Fruit fly (Drosophila melanogaster) whole organism: ENCODE measurements around the gene Acp62F.

Experiments used
- CG8478 ChIP-seq: fragments of >200 bp; optimal IDR thresholded peaks from 2 replicates; lab custom pipeline; 2018; ENCODE audit warnings: inconsistent platforms
- Dll ChIP-seq: fragments of >200 bp; optimal IDR thresholded peaks from 2 replicates; lab custom pipeline; 2017
- EcR ChIP-seq, 2 experiments: fragments of >200 bp; optimal IDR thresholded peaks; 2 replicates each; lab custom pipeline; 2017; ENCODE audit warnings: missing biosample characterization in 2 of 2, missing genetic modification characterization in 2 of 2, missing genetic modification reagents in 2 of 2
- pan ChIP-seq: fragments of >200 bp; optimal IDR thresholded peaks from 2 replicates; lab custom pipeline; 2017
- psq ChIP-seq: fragments of >200 bp; optimal IDR thresholded peaks from 2 replicates; lab custom pipeline; 2017
- usp ChIP-seq: fragments of >200 bp; optimal IDR thresholded peaks from 2 replicates; lab custom pipeline; 2017; ENCODE audit warnings: missing biosample characterization, missing genetic modification characterization, mixed read lengths

The Acp62F gene

DNA sequence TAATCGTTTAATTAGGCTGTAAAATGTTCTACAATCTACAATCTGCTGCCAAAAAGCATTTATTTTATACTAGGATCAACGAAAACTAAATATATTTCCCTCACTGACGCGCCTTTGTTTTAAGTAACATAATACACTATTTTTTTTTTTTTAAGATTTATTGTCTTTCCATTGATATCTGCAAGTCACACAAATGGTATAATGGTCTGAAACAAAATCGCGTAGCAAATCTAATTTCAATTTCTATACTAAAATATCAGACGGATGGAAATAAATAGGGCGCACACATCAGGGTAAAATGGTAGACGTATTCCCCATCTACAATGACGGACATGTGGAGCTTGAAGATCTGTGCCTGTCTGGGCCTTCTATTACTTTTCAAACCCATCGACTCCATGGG is at the start of gene Acp62F:
Gene Acp62F (plus strand): TSS at position 301 of the 400 bp plus-strand sequence.
- TF ChIP-seq Dll (lab: Kevin White, UChicago) (no peak), pan (lab: Kevin White, UChicago) (no peak), EcR (GFP tag; optimal IDR thresholded peaks at IDR 0.05; lab: Kevin White, UChicago) (no peak), psq (lab: Kevin White, UChicago) (no peak), CG8478 (lab: Kevin White, UChicago) (no peak), usp (GFP tag; lab: Kevin White, UChicago) (no peak)

dm6 chr3L:2702474-2702873 is 37.1 kb upstream of the Acp62F start:
- no peak for TF ChIP-seq EcR (GFP tag; optimal IDR thresholded peaks at IDR 0.05; lab: Kevin White, UChicago)
- TF ChIP-seq CG8478 (lab: Kevin White, UChicago): no peak
- TF ChIP-seq Dll (lab: Kevin White, UChicago): no peak
- no peak for TF ChIP-seq pan (lab: Kevin White, UChicago)
- no peak for TF ChIP-seq usp (GFP tag; lab: Kevin White, UChicago)
- no peak for TF ChIP-seq psq (lab: Kevin White, UChicago)

DNA sequence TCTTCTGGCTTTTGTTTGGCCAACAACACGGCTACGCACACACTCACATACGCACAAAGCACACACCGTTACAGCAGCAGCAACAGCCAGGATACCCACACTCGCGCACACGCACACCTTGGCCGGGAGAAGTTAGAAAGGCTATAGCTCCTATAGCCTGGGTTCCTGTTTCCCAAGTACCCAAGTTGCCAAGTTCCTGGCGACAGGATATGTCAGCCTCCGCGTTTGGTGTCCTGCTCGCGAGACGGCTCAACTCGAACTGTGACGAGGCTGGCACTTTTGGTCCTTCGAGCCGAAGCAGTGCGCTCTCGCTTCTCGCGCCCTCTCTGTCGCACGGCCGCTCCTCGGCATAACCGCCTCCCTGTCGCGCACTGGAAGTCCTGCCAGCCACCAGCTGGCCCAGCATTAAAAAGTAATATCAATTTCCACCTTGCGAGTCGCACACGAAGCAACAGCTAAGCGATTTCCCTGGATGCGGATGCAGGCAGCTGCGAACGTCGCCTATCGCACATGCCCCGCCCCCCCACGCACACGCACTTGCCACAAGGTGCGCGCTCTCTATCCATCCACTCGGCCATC is 28.0 kb upstream of the Acp62F start, which contains the start of gene Fife:
Gene Fife (minus strand): TSS at position 229 of the 579 bp plus-strand sequence.
- no peak for TF ChIP-seq CG8478 (lab: Kevin White, UChicago)
- no peak for TF ChIP-seq EcR (GFP tag; optimal IDR thresholded peaks at IDR 0.05; lab: Kevin White, UChicago)
- TF ChIP-seq psq (lab: Kevin White, UChicago): no peak
- TF ChIP-seq usp (GFP tag; lab: Kevin White, UChicago): no peak
- TF ChIP-seq Dll (lab: Kevin White, UChicago): no peak
- TF ChIP-seq pan (lab: Kevin White, UChicago): no peak

- TF ChIP-seq EcR (GFP tag; optimal IDR thresholded peaks at IDR 0.05; lab: Kevin White, UChicago) (no peak), Dll (lab: Kevin White, UChicago) (no peak), pan (lab: Kevin White, UChicago) (no peak), CG8478 (lab: Kevin White, UChicago) (no peak), psq (lab: Kevin White, UChicago) (no peak), usp (GFP tag; lab: Kevin White, UChicago) (no peak)
Measured at dm6 chr3L:2712598-2713216, 26.8 kb upstream of the Acp62F start.

dm6 chr3L:2727023-2727422 is 12.5 kb upstream of the Acp62F start:
- no peak for TF ChIP-seq CG8478 (lab: Kevin White, UChicago)
- no peak for TF ChIP-seq usp (GFP tag; lab: Kevin White, UChicago)
- no peak for TF ChIP-seq psq (lab: Kevin White, UChicago)
- TF ChIP-seq EcR (GFP tag; optimal IDR thresholded peaks at IDR 0.05; lab: Kevin White, UChicago): no peak
- no peak for TF ChIP-seq Dll (lab: Kevin White, UChicago)
- TF ChIP-seq pan (lab: Kevin White, UChicago): no peak

- TF ChIP-seq usp (GFP tag; lab: Kevin White, UChicago) (no peak), EcR (GFP tag; optimal IDR thresholded peaks at IDR 0.05; lab: Kevin White, UChicago) (no peak), CG8478 (lab: Kevin White, UChicago) (no peak), pan (lab: Kevin White, UChicago) (no peak), Dll (lab: Kevin White, UChicago) (no peak), psq (lab: Kevin White, UChicago) (no peak)
Measured at dm6 chr3L:2730911-2731310, 8.6 kb upstream of the Acp62F start.

dm6 chr3L:2733208-2733607 is 6.3 kb upstream of the Acp62F start:
- TF ChIP-seq Dll (lab: Kevin White, UChicago): no peak
- TF ChIP-seq psq (lab: Kevin White, UChicago): no peak
- no peak for TF ChIP-seq CG8478 (lab: Kevin White, UChicago)
- TF ChIP-seq usp (GFP tag; lab: Kevin White, UChicago): no peak
- no peak for TF ChIP-seq pan (lab: Kevin White, UChicago)
- no peak for TF ChIP-seq EcR (GFP tag; optimal IDR thresholded peaks at IDR 0.05; lab: Kevin White, UChicago)

dm6 chr3L:2734363-2735160 is 5.0 kb upstream of the Acp62F start:
- TF ChIP-seq usp (GFP tag; lab: Kevin White, UChicago): no peak
- TF ChIP-seq pan (lab: Kevin White, UChicago): no peak
- TF ChIP-seq CG8478 (lab: Kevin White, UChicago): no peak
- no peak for TF ChIP-seq psq (lab: Kevin White, UChicago)
- TF ChIP-seq Dll (lab: Kevin White, UChicago): no peak
- TF ChIP-seq EcR (GFP tag; optimal IDR thresholded peaks at IDR 0.05; lab: Kevin White, UChicago): no peak

- TF ChIP-seq pan (lab: Kevin White, UChicago) (no peak), CG8478 (lab: Kevin White, UChicago) (no peak), usp (GFP tag; lab: Kevin White, UChicago) (no peak), psq (lab: Kevin White, UChicago) (no peak)
Measured at dm6 chr3L:2743755-2744154, 4.2 kb downstream of the Acp62F start.

DNA sequence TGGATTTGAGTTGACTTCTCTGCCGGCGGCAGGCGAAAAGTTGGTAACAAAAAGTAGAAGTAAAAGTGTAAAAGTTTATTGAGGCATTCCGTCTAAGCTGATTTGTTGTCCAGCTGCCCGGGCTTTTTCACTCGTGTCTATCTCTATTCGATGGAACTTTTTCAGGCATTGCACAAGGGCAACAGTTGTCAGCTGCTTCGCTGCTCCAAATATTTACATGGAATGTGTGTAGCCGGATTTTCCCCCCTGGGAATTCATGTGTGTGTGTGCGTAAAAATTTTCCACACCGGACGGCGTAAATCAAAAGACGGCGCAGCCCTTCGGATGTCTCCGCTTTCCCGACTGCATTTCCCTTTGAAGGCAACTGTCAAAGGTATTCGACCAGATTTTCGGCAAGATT is 5.4 kb downstream of the Acp62F start:
- TF ChIP-seq pan (lab: Kevin White, UChicago) (no peak), EcR (GFP tag; optimal IDR thresholded peaks at IDR 0.05; lab: Kevin White, UChicago) (no peak), usp (GFP tag; lab: Kevin White, UChicago) (no peak), Dll (lab: Kevin White, UChicago) (no peak)
